Worm (Caenorhabditis elegans) whole organism, young adult: ENCODE data around the gene Y48A6B.7.

Experiments
- B0336.3 ChIP-seq: fragments of 200-800 bp; sonication (Bioruptor generic); IDR thresholded peaks from 2 replicates; pipeline ENCODE4 v1.3.6; 2022; ENCODE audit warnings: missing genetic modification characterization, missing compliant biosample characterization
- C06A6.2 ChIP-seq: fragments of 200-800 bp; sonication (Bioruptor generic); conservative IDR thresholded peaks from 2 replicates; pipeline ENCODE4 v1.3.6; 2022; ENCODE audit warnings: missing genetic modification characterization, missing compliant biosample characterization
- nhr-27 ChIP-seq: fragments of 200-800 bp; sonication (Bioruptor generic); optimal IDR thresholded peaks from 2 replicates; lab custom pipeline; 2018; ENCODE audit warnings: mild to moderate bottlenecking, missing genetic modification characterization, moderate library complexity, missing compliant biosample characterization
- nhr-80 ChIP-seq: sonication (generic microtip); optimal IDR thresholded peaks from 2 replicates; lab custom pipeline; 2016; ENCODE audit warnings: missing genetic modification characterization, missing compliant biosample characterization
- nhr-90 ChIP-seq: sonication (generic microtip); optimal IDR thresholded peaks from 2 replicates; lab custom pipeline; 2016; ENCODE audit warnings: missing genotype, mild to moderate bottlenecking, missing genetic modification characterization, missing compliant biosample characterization
- sea-2 ChIP-seq: fragments of 200-800 bp; sonication (Bioruptor generic); IDR thresholded peaks from 2 replicates; pipeline ENCODE4 v1.3.6; 2022; ENCODE audit warnings: missing genetic modification characterization, missing compliant biosample characterization
- snpc-1.1 ChIP-seq: sonication (generic microtip); optimal IDR thresholded peaks from 2 replicates; lab custom pipeline; 2017; ENCODE audit warnings: missing genetic modification characterization, mild to moderate bottlenecking, missing compliant biosample characterization, antibody characterized with exemption, moderate library complexity, missing genotype, missing genetic modification reagents; ENCODE audit not compliant: insufficient read depth
- unc-62 ChIP-seq: fragments of 150-350 bp; optimal IDR thresholded peaks from 2 replicates; lab custom pipeline; 2014; ENCODE audit warnings: missing biosample characterization, missing genetic modification reagents, missing genetic modification characterization

DNA sequence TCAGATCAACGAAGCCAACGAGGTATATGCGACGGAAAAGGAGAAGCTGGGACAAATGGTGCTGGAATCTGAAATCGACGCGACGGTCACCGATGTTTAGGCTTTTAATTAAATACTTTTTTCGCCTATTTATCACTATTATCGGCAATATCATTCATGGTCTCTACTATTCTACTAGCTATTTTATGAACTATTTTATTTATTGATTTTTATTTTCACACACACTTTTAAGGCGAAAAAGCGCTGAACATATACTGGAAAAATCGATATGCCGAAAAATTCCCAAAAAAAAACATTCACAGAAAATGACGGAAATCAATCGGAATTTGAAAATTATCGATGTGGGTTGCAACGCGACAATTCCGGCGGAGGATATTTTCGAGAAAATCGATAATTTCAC, 42.2 kb upstream of the Y48A6B.7 start, which contains the start of gene W09D6.1:
- no peak for TF ChIP-seq C06A6.2 (GFP tag; lab: Robert Waterston, UW)
- TF ChIP-seq sea-2 (GFP tag; lab: Robert Waterston, UW): no peak
- TF ChIP-seq B0336.3 (GFP tag; lab: Robert Waterston, UW): no peak
- TF ChIP-seq nhr-27 (tag; lab: Kevin White, UChicago): no peak
- TF ChIP-seq nhr-90 (tag; lab: Kevin White, UChicago): no peak
- TF ChIP-seq unc-62 (GFP tag; lab: Kevin White, UChicago): no peak
- TF ChIP-seq nhr-80 (tag; lab: Kevin White, UChicago): no peak
- TF ChIP-seq snpc-1.1: no peak
